Worm (Caenorhabditis elegans): ENCODE data around the gene Y42G9A.2.

Y42G9A.2 gene

ce11 chrIII:6158642-6159475, 10.9 kb downstream of the Y42G9A.2 start, which contains the start of gene nfm-1 (continued):
- TF ChIP-seq hlh-12 (tag; optimal IDR thresholded peaks at IDR 0.05) (no peak), cebp-1 (GFP tag; IDR thresholded peaks at IDR 0.05) (peak; percentile 55), cebp-1 (tag; optimal IDR thresholded peaks at IDR 0.05) (peak; percentile 74), egl-44 (GFP tag; IDR thresholded peaks at IDR 0.05) (peak; percentile 78), efl-1 (GFP tag; optimal IDR thresholded peaks at IDR 0.05) (peak; percentile 31), Y95B8A.8 (GFP tag; IDR thresholded peaks at IDR 0.05) (0 out of 2 replicates have a peak, but pooled peaks have one; percentile 5), ZK185.1 (tag; optimal IDR thresholded peaks at IDR 0.05; ENCODE audit: poor library complexity, severe bottlenecking) (peak; percentile 80), fkh-3 (tag; optimal IDR thresholded peaks at IDR 0.05) (peak; percentile 65), lin-26 (GFP tag; IDR thresholded peaks at IDR 0.05) (peak; percentile 88), snpc-1.1 (tag; optimal IDR thresholded peaks at IDR 0.05; ENCODE audit: insufficient read depth) (peak; percentile 57), ztf-28 (GFP tag; IDR thresholded peaks at IDR 0.05) (0 out of 2 replicates have a peak, but pooled peaks have one; percentile 49), Y67H2A.10 (GFP tag; conservative IDR thresholded peaks at IDR 0.05) (0 out of 2 replicates have a peak, but pooled peaks have one; percentile 18), K12H6.12 (tag; optimal IDR thresholded peaks at IDR 0.05) (peak; percentile 61), attf-5 (GFP tag; optimal IDR thresholded peaks at IDR 0.05) (peak; percentile 56), lin-54 (GFP tag; optimal IDR thresholded peaks at IDR 0.05) (peak; percentile 67), lsl-1 (GFP tag; optimal IDR thresholded peaks at IDR 0.05) (peak; percentile 60), tbp1 (GFP tag; optimal IDR thresholded peaks at IDR 0.05) (peak; percentile 98), F49E8.2 (tag; optimal IDR thresholded peaks at IDR 0.05; ENCODE audit: insufficient read depth) (peak; percentile 60), dpl-1 (GFP tag; optimal IDR thresholded peaks at IDR 0.05) (peak; percentile 42), repo-1 (tag; optimal IDR thresholded peaks at IDR 0.05) (peak; percentile 84), rec-8 (tag; optimal IDR thresholded peaks at IDR 0.05) (peak; percentile 45 to 54), lir-1 (GFP tag; conservative IDR thresholded peaks at IDR 0.05) (peak; percentile 50; the same call in 1 of the 2 replicates), lag-1 (GFP tag; IDR thresholded peaks at IDR 0.05) (no peak), snpc-4 (GFP tag; optimal IDR thresholded peaks at IDR 0.05) (peak; percentile 30), snpc-4 (tag; optimal IDR thresholded peaks at IDR 0.05) (peak in 3 of 4 experiments; percentile 21 to 65 (median 44)), let-526 (GFP tag; IDR thresholded peaks at IDR 0.05) (no peak), snpc-1.3 (tag; optimal IDR thresholded peaks at IDR 0.05; ENCODE audit: insufficient read depth) (no peak), F39B2.1 (GFP tag; IDR thresholded peaks at IDR 0.05) (no peak), ceh-58 (GFP tag; IDR thresholded peaks at IDR 0.05) (no peak), rpc-1 (optimal IDR thresholded peaks at IDR 0.05) (peak; percentile 84), rpc-1 (tag; optimal IDR thresholded peaks at IDR 0.05) (peak; percentile 91), nhr-90 (tag; optimal IDR thresholded peaks at IDR 0.05) (peak; percentile 78), ztf-22 (GFP tag; optimal IDR thresholded peaks at IDR 0.05) (no peak)

DNA sequence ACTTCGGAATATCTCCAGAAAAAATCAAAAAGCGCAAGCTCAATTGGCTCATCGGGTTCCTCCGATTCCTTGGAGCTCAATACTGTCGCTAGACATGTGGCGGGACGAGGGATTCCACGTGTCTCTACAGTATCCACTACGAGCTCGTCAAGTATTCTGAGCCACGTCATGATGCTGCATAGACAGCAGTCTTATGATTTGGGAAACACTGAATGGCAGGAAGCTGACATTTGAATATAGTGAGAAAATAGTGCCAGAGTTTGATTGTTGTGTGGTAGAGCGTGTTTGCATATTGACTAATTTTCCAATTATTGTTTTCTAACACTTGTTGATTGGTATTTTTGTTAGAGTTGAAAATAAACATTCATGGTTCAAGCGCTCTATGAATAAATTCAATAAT, 15.4 kb downstream of the Y42G9A.2 start:
- TF ChIP-seq unc-62 (GFP tag; optimal IDR thresholded peaks at IDR 0.05): peak; percentile 52
- TF ChIP-seq nhr-80 (tag; optimal IDR thresholded peaks at IDR 0.05): peak; percentile 60
- TF ChIP-seq madf-6 (GFP tag; IDR thresholded peaks at IDR 0.05): no peak
- TF ChIP-seq F49E8.2 (tag; optimal IDR thresholded peaks at IDR 0.05; ENCODE audit: insufficient read depth): no peak
- peak; percentile 77 to 94 for TF ChIP-seq let-607 (tag; optimal IDR thresholded peaks at IDR 0.05)
- TF ChIP-seq ztf-3 (GFP tag; optimal IDR thresholded peaks at IDR 0.05): no peak
- no peak for TF ChIP-seq mxl-1 (tag; optimal IDR thresholded peaks at IDR 0.05)
- TF ChIP-seq mcd-1 (GFP tag; IDR thresholded peaks at IDR 0.05): no peak
- TF ChIP-seq nhr-27 (tag; optimal IDR thresholded peaks at IDR 0.05): no peak
- no peak for TF ChIP-seq Y53G8AR.9 (GFP tag; conservative IDR thresholded peaks at IDR 0.05)

Data from whole organism, young adult.